Worm (Caenorhabditis elegans): ENCODE measurements around the gene clec-177.
"Not testable (repeated sequence)": the region's sequence is repeated elsewhere in the genome, so short reads cannot be mapped to it uniquely, and the experiment has no call there.

clec-177 gene

DNA sequence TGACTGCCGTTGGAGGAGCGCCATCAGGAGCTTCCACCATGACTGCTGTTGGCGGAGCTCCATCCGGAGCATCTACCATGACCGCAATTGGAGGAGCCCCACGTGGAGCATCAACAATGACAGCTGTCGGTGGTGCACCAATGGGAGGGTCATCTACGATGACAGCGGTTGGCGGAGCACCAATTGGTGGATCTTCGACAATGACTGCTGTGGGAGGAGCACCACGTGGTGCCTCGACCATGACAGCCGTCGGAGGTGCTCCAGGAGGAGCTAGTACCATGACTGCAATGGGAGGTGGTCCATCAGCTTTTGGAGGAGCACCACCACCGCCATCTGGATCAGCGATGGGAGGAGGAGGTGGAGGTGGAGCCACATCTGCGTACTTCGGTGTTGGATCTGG, 30.7 kb downstream of the clec-177 start, which contains the start of gene T28H11.7:
T28H11.7 (minus strand) TSS at position 101 of the 400 bp plus-strand sequence.
- not testable (repeated sequence) for TF ChIP-seq ets-5 (GFP tag; IDR thresholded peaks at IDR 0.05); dpl-1 (GFP tag; optimal IDR thresholded peaks at IDR 0.05); aha-1 (tag; optimal IDR thresholded peaks at IDR 0.05)

DNA sequence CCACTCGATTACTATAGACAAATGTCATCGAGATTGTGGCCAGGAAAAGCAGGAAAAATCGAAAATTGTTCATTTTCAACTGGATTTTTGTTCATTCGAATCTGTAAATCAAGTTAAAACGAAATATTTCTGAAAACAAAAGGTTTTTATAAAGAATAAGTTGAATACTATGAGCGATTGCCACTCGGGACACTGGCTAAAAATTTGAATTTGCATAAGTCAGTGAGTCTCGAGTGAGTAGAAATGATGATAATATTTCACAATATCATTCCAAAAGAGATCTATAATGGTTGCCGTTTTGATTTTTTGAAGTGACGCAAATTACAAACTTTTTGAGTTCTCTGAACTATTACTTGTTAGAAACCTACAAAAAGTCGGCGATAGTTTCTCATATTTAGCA, 34.2 kb downstream of the clec-177 start, which contains the start of gene T28H11.8:
T28H11.8 (minus strand) TSS at position 101 of the 400 bp plus-strand sequence.
- TF ChIP-seq unc-86 (tag; optimal IDR thresholded peaks at IDR 0.05) (no peak), lin-35 (GFP tag; optimal IDR thresholded peaks at IDR 0.05) (no peak), aly-2 (tag; optimal IDR thresholded peaks at IDR 0.05) (no peak), blmp-1 (tag; optimal IDR thresholded peaks at IDR 0.05) (no peak), lin-14 (GFP tag; optimal IDR thresholded peaks at IDR 0.05) (no peak), dsc-1 (tag; optimal IDR thresholded peaks at IDR 0.05) (no peak), aha-1 (tag; optimal IDR thresholded peaks at IDR 0.05) (no peak), mep-1 (tag; optimal IDR thresholded peaks at IDR 0.05) (no peak), hlh-4 (tag; optimal IDR thresholded peaks at IDR 0.05) (no peak), pax-3 (tag; optimal IDR thresholded peaks at IDR 0.05) (no peak), egl-27 (tag; optimal IDR thresholded peaks at IDR 0.05) (no peak), grh-1 (GFP tag; IDR thresholded peaks at IDR 0.05) (no peak), sup-37 (GFP tag; optimal IDR thresholded peaks at IDR 0.05) (no peak), nhr-237 (tag; optimal IDR thresholded peaks at IDR 0.05) (no peak), efl-1 (optimal IDR thresholded peaks at IDR 0.05) (no peak), efl-1 (GFP tag; optimal IDR thresholded peaks at IDR 0.05 in 1 of 2) (no peak), hlh-17 (GFP tag; optimal IDR thresholded peaks at IDR 0.05; ENCODE audit: borderline replicate concordance) (no peak), ceh-8 (GFP tag; optimal IDR thresholded peaks at IDR 0.05) (no peak), C16A3.4 (tag; optimal IDR thresholded peaks at IDR 0.05) (no peak), ceh-82 (tag; optimal IDR thresholded peaks at IDR 0.05) (no peak)

DNA sequence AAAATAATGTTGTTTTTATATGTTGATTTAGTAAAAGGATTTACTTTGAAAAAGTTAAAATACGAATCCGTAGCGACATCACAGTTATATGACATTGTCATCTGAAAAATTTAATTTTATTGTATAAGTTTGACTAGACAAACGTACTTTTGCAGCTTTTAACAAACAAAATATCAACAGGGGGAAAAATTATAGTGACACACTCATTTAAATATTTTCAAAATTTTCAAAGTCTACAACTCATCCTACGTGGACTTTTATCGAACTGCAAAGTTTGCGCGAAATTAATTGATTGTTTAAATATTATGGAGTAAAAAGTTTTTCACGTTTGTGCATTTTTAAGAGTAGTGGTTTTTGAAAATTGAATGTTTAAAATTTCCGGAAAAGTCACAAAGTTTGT, 39.3 kb downstream of the clec-177 start, which contains the start of gene C09B9.85:
C09B9.85 (minus strand) TSS at position 101 of the 400 bp plus-strand sequence.
- TF ChIP-seq aha-1 (tag; optimal IDR thresholded peaks at IDR 0.05) (no peak), C34B4.2 (tag; optimal IDR thresholded peaks at IDR 0.05) (no peak), mep-1 (tag; optimal IDR thresholded peaks at IDR 0.05) (no peak), swsn-7 (tag; optimal IDR thresholded peaks at IDR 0.05) (no peak), grh-1 (GFP tag; IDR thresholded peaks at IDR 0.05) (no peak), jun-1 (tag; optimal IDR thresholded peaks at IDR 0.05) (no peak), unc-98 (GFP tag; IDR thresholded peaks at IDR 0.05) (no peak), ets-5 (GFP tag; IDR thresholded peaks at IDR 0.05) (no peak), nhr-77 (tag; optimal IDR thresholded peaks at IDR 0.05) (no peak), dpl-1 (GFP tag; optimal IDR thresholded peaks at IDR 0.05) (no peak), ztf-11 (tag; optimal IDR thresholded peaks at IDR 0.05) (no peak), alr-1 (tag; optimal IDR thresholded peaks at IDR 0.05; ENCODE audit: borderline replicate concordance) (no peak), nhr-12 (tag; optimal IDR thresholded peaks at IDR 0.05) (no peak), lsy-2 (tag; optimal IDR thresholded peaks at IDR 0.05) (no peak), ceh-8 (GFP tag; optimal IDR thresholded peaks at IDR 0.05) (no peak)

DNA sequence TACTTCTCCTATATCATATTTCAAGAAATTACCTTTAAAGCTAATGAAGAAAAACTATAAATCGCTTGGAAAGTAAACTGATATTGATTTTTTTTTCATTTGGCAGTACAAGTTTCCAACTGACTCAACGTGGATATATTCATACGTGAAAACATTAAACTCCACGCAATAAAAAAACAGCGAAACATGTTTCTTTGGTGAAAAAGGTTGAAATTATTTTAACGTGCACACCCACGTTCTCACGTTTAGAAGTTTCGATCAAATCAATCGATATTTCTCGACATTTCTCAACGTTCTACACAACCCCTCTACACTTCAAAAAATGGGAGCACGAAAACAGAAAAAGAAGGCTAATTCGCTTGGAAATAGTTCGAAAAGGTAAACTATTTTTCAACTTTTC, 42.6 kb downstream of the clec-177 start, which contains the start of the genes best-6 and C09B9.2:
best-6 (minus strand) TSS at position 101 of the 400 bp plus-strand sequence.
C09B9.2 (plus strand) TSS at position 314 of the 400 bp plus-strand sequence.
- TF ChIP-seq ama-1 (optimal IDR thresholded peaks at IDR 0.05) = no peak
- TF ChIP-seq vab-15 (tag; optimal IDR thresholded peaks at IDR 0.05) = no peak
- no peak for TF ChIP-seq nhr-77 (tag; optimal IDR thresholded peaks at IDR 0.05)
- TF ChIP-seq ces-1 (GFP tag; optimal IDR thresholded peaks at IDR 0.05) = no peak
- TF ChIP-seq dsc-1 (tag; optimal IDR thresholded peaks at IDR 0.05) = no peak
- TF ChIP-seq mab-9 (GFP tag; IDR thresholded peaks at IDR 0.05) = no peak
- no peak for TF ChIP-seq lin-39 (tag; optimal IDR thresholded peaks at IDR 0.05)
- no peak for TF ChIP-seq fkh-10 (GFP tag; optimal IDR thresholded peaks at IDR 0.05)
- TF ChIP-seq nhr-19 (GFP tag; conservative IDR thresholded peaks at IDR 0.05) = no peak
- TF ChIP-seq nhr-28 (tag; optimal IDR thresholded peaks at IDR 0.05) = no peak
- no peak for TF ChIP-seq jun-1 (tag; optimal IDR thresholded peaks at IDR 0.05)
- no peak for TF ChIP-seq mep-1 (tag; optimal IDR thresholded peaks at IDR 0.05)
- no peak for TF ChIP-seq fos-1 (tag; optimal IDR thresholded peaks at IDR 0.05)
- TF ChIP-seq nhr-47 (tag; optimal IDR thresholded peaks at IDR 0.05) = no peak
- TF ChIP-seq mef-2 (tag; optimal IDR thresholded peaks at IDR 0.05) = no peak
- no peak for TF ChIP-seq unc-130 (tag; optimal IDR thresholded peaks at IDR 0.05)
- TF ChIP-seq ceh-63 (GFP tag; optimal IDR thresholded peaks at IDR 0.05) = no peak
- TF ChIP-seq hlh-4 (tag; optimal IDR thresholded peaks at IDR 0.05) = no peak
- no peak for TF ChIP-seq snu-23 (GFP tag; optimal IDR thresholded peaks at IDR 0.05)
